Fruit fly (Drosophila melanogaster) whole organism, embryonic: ENCODE results near the gene Caper.
A peak's percentile ranks its signal among the peaks of the same experiment; 100 is the strongest.

Source experiments
- Atf6 ChIP-seq: fragments of 200-800 bp; sonication (Bioruptor generic); IDR thresholded peaks from 2 replicates; pipeline ENCODE4 v1.3.6; 2022; ENCODE audit warnings: missing biosample characterization, missing genetic modification characterization
- BEAF-32 ChIP-seq: fragments of 200-800 bp; sonication (Bioruptor generic); optimal IDR thresholded peaks from 3 replicates; lab custom pipeline; 2017; ENCODE audit warnings: missing biosample characterization, missing genetic modification characterization, mild to moderate bottlenecking, moderate library complexity, missing genetic modification reagents
- CG10979 ChIP-seq: fragments of 200-800 bp; sonication (Bioruptor generic); optimal IDR thresholded peaks from 2 replicates; lab custom pipeline; 2018; ENCODE audit warnings: missing biosample characterization, mild to moderate bottlenecking, missing genetic modification characterization, moderate library complexity
- CG11504 ChIP-seq: fragments of 200-800 bp; sonication (Bioruptor generic); optimal IDR thresholded peaks from 3 replicates; lab custom pipeline; 2019; ENCODE audit warnings: missing biosample characterization, mild to moderate bottlenecking, missing genetic modification characterization, moderate library complexity
- CG12391 ChIP-seq: fragments of 200-800 bp; sonication (Bioruptor generic); optimal IDR thresholded peaks from 3 replicates; lab custom pipeline; 2018; ENCODE audit warnings: missing biosample characterization, mild to moderate bottlenecking, missing genetic modification characterization, moderate library complexity
- CG13287 ChIP-seq: fragments of 200-800 bp; sonication (Bioruptor generic); IDR thresholded peaks from 2 replicates; pipeline ENCODE4 v1.3.6; 2022; ENCODE audit warnings: missing biosample characterization, missing genetic modification characterization; ENCODE audit not compliant: partially characterized antibody
- CG1603 ChIP-seq: fragments of 200-800 bp; sonication (Bioruptor generic); optimal IDR thresholded peaks from 2 replicates; lab custom pipeline; 2019; ENCODE audit warnings: missing biosample characterization, mild to moderate bottlenecking, missing genetic modification characterization, moderate library complexity
- CG18011 ChIP-seq: fragments of 200-800 bp; sonication (Bioruptor generic); optimal IDR thresholded peaks from 2 replicates; lab custom pipeline; 2017; ENCODE audit warnings: missing biosample characterization, missing genetic modification characterization, mild to moderate bottlenecking, moderate library complexity, missing genotype
- CG30431 ChIP-seq: fragments of 200-800 bp; sonication (Bioruptor generic); optimal IDR thresholded peaks from 2 replicates; lab custom pipeline; 2017; ENCODE audit warnings: missing biosample characterization, missing genetic modification characterization
- CG33557 ChIP-seq: fragments of 200-800 bp; sonication (Bioruptor generic); optimal IDR thresholded peaks from 2 replicates; lab custom pipeline; 2019; ENCODE audit warnings: missing biosample characterization, mild to moderate bottlenecking, missing genetic modification characterization, moderate library complexity
- CG3838 ChIP-seq: fragments of 200-800 bp; sonication (Bioruptor generic); optimal IDR thresholded peaks from 3 replicates; lab custom pipeline; 2016; ENCODE audit warnings: missing biosample characterization, missing genetic modification characterization
- CG4617 ChIP-seq: fragments of 200-800 bp; sonication (Bioruptor generic); optimal IDR thresholded peaks from 3 replicates; lab custom pipeline; 2016; ENCODE audit warnings: missing biosample characterization, missing genetic modification characterization, borderline replicate concordance
- CG4730 ChIP-seq: fragments of 200-800 bp; sonication (Bioruptor generic); IDR thresholded peaks from 2 replicates; pipeline ENCODE4 v1.3.6; 2022; ENCODE audit warnings: missing biosample characterization, missing genetic modification characterization
- CG6689 ChIP-seq: fragments of 200-800 bp; sonication (Bioruptor generic); IDR thresholded peaks from 2 replicates; pipeline ENCODE4 v1.3.6; 2022; ENCODE audit warnings: missing biosample characterization, missing genetic modification characterization
- CG6813 ChIP-seq: fragments of 200-800 bp; sonication (Bioruptor generic); optimal IDR thresholded peaks from 2 replicates; lab custom pipeline; 2017; ENCODE audit warnings: missing biosample characterization, missing genetic modification characterization, mild to moderate bottlenecking, moderate library complexity, missing genetic modification reagents
- CG7271 ChIP-seq: fragments of 200-800 bp; sonication (Bioruptor generic); optimal IDR thresholded peaks from 2 replicates; lab custom pipeline; 2018; ENCODE audit warnings: missing biosample characterization, mild to moderate bottlenecking, missing genetic modification characterization, moderate library complexity
- CG7987 ChIP-seq: fragments of 200-800 bp; sonication (Bioruptor generic); optimal IDR thresholded peaks from 2 replicates; lab custom pipeline; 2018; ENCODE audit warnings: missing biosample characterization, mild to moderate bottlenecking, missing genetic modification characterization, moderate library complexity
- CG8290 ChIP-seq, 3 experiments: fragments of 200-800 bp; sonication (Bioruptor generic); optimal IDR thresholded peaks; 2 replicates each; lab custom pipeline; 2016 to 2019; ENCODE audit warnings: missing biosample characterization in 3 of 3, missing genetic modification characterization in 3 of 3, mild to moderate bottlenecking in 2 of 3, moderate library complexity in 1 of 3
- Camta ChIP-seq: fragments of 200-800 bp; sonication (Bioruptor generic); optimal IDR thresholded peaks from 2 replicates; lab custom pipeline; 2016; ENCODE audit warnings: missing biosample characterization, missing genetic modification characterization
- Chrac-16 ChIP-seq: fragments of 200-800 bp; sonication (Bioruptor generic); optimal IDR thresholded peaks from 3 replicates; lab custom pipeline; 2016; ENCODE audit warnings: missing biosample characterization, missing genetic modification characterization
- CoRest ChIP-seq: fragments of 200-800 bp; sonication (Bioruptor generic); optimal IDR thresholded peaks from 3 replicates; lab custom pipeline; 2018; ENCODE audit warnings: missing biosample characterization, mild to moderate bottlenecking, missing genetic modification characterization, moderate library complexity
- Dip2 ChIP-seq: fragments of 200-800 bp; sonication (Bioruptor generic); IDR thresholded peaks from 2 replicates; pipeline ENCODE4 v1.3.6; 2022; ENCODE audit warnings: missing biosample characterization, missing genetic modification characterization
- Dref ChIP-seq: fragments of 200-800 bp; sonication (Bioruptor generic); IDR thresholded peaks from 2 replicates; pipeline ENCODE4 v1.3.6; 2022; ENCODE audit warnings: missing biosample characterization, missing genetic modification characterization
- Fer3 ChIP-seq: fragments of 200-800 bp; sonication (Bioruptor generic); optimal IDR thresholded peaks from 2 replicates; lab custom pipeline; 2018; ENCODE audit warnings: missing biosample characterization, mild to moderate bottlenecking, missing genetic modification characterization, moderate library complexity
- HHEX ChIP-seq: fragments of 200-800 bp; sonication (Bioruptor generic); optimal IDR thresholded peaks from 3 replicates; lab custom pipeline; 2017; ENCODE audit warnings: missing biosample characterization, mild to moderate bottlenecking, missing genetic modification characterization, missing genetic modification reagents
- HLH4C ChIP-seq: fragments of 200-800 bp; sonication (Bioruptor generic); IDR thresholded peaks from 3 replicates; pipeline ENCODE4 v1.3.6; 2022; ENCODE audit warnings: missing biosample characterization, missing genetic modification characterization; ENCODE audit not compliant: partially characterized antibody
- Hey ChIP-seq: fragments of 200-800 bp; sonication (Bioruptor generic); optimal IDR thresholded peaks from 3 replicates; lab custom pipeline; 2018; ENCODE audit warnings: missing biosample characterization, mild to moderate bottlenecking, missing genetic modification characterization
- Kr ChIP-seq: fragments of 200-800 bp; sonication (Bioruptor generic); optimal IDR thresholded peaks from 2 replicates; lab custom pipeline; 2017; ENCODE audit warnings: missing biosample characterization, mild to moderate bottlenecking, missing genetic modification characterization
- Oli ChIP-seq: fragments of 200-800 bp; sonication (Bioruptor generic); optimal IDR thresholded peaks from 2 replicates; lab custom pipeline; 2018; ENCODE audit warnings: missing biosample characterization, mild to moderate bottlenecking, missing genetic modification characterization, moderate library complexity
- Sry-β ChIP-seq: fragments of 200-800 bp; sonication (Bioruptor generic); optimal IDR thresholded peaks from 2 replicates; lab custom pipeline; 2018; ENCODE audit warnings: missing biosample characterization, mild to moderate bottlenecking, missing genetic modification characterization, moderate library complexity
- al ChIP-seq: fragments of 200-800 bp; sonication (Bioruptor generic); IDR thresholded peaks from 2 replicates; pipeline ENCODE4 v1.3.6; 2022; ENCODE audit warnings: missing biosample characterization, missing genetic modification characterization
- dmrt11E ChIP-seq: fragments of 200-800 bp; sonication (Bioruptor generic); optimal IDR thresholded peaks from 3 replicates; lab custom pipeline; 2018; ENCODE audit warnings: missing biosample characterization, mild to moderate bottlenecking, missing genetic modification characterization, moderate library complexity
- fd64A ChIP-seq: fragments of 200-800 bp; sonication (Bioruptor generic); optimal IDR thresholded peaks from 3 replicates; lab custom pipeline; 2018; ENCODE audit warnings: missing biosample characterization, mild to moderate bottlenecking, missing genetic modification characterization
- gem ChIP-seq: fragments of 200-800 bp; sonication (Bioruptor generic); optimal IDR thresholded peaks from 2 replicates; lab custom pipeline; 2019; ENCODE audit warnings: missing biosample characterization, mild to moderate bottlenecking, missing genetic modification characterization, moderate library complexity
- gt ChIP-seq: fragments of 200-800 bp; sonication (Bioruptor generic); IDR thresholded peaks from 2 replicates; pipeline ENCODE4 v1.3.6; 2022; ENCODE audit warnings: missing biosample characterization, missing genetic modification characterization
- kah ChIP-seq: fragments of 200-800 bp; sonication (Bioruptor generic); optimal IDR thresholded peaks from 2 replicates; lab custom pipeline; 2018; ENCODE audit warnings: missing biosample characterization, mild to moderate bottlenecking, missing genetic modification characterization
- oc ChIP-seq: fragments of 200-800 bp; sonication (Bioruptor generic); optimal IDR thresholded peaks from 2 replicates; lab custom pipeline; 2018; ENCODE audit warnings: missing biosample characterization, mild to moderate bottlenecking, missing genetic modification characterization, moderate library complexity
- onecut ChIP-seq: fragments of 200-800 bp; sonication (Bioruptor generic); IDR thresholded peaks from 2 replicates; pipeline ENCODE4 v1.3.6; 2022; ENCODE audit warnings: missing biosample characterization, missing genetic modification characterization
- sc ChIP-seq, 3 experiments: fragments of >200 bp in 2 of 3; fragments of 200-800 bp in 1 of 3; sonication (Bioruptor generic) in 1 of 3; optimal IDR thresholded peaks; 2 replicates in 2 of 3; 3 replicates in 1 of 3; lab custom pipeline; 2017; ENCODE audit warnings: mild to moderate bottlenecking in 1 of 3, missing biosample characterization in 1 of 3, missing genetic modification characterization in 1 of 3, missing genetic modification reagents in 1 of 3
- sima ChIP-seq: fragments of 200-800 bp; sonication (Bioruptor generic); optimal IDR thresholded peaks from 2 replicates; lab custom pipeline; 2016; ENCODE audit warnings: missing biosample characterization, missing genetic modification characterization
- slbo ChIP-seq: fragments of 200-800 bp; sonication (Bioruptor generic); IDR thresholded peaks from 2 replicates; pipeline ENCODE4 v1.3.6; 2022; ENCODE audit warnings: missing biosample characterization, missing genetic modification characterization
- ssp ChIP-seq: fragments of 200-800 bp; sonication (Bioruptor generic); IDR thresholded peaks from 2 replicates; pipeline ENCODE4 v1.3.6; 2022; ENCODE audit warnings: missing biosample characterization, missing genetic modification characterization
- zen ChIP-seq: fragments of 200-800 bp; sonication (Bioruptor generic); optimal IDR thresholded peaks from 3 replicates; lab custom pipeline; 2018; ENCODE audit warnings: missing biosample characterization, mild to moderate bottlenecking, missing genetic modification characterization, moderate library complexity

Gene Caper

DNA sequence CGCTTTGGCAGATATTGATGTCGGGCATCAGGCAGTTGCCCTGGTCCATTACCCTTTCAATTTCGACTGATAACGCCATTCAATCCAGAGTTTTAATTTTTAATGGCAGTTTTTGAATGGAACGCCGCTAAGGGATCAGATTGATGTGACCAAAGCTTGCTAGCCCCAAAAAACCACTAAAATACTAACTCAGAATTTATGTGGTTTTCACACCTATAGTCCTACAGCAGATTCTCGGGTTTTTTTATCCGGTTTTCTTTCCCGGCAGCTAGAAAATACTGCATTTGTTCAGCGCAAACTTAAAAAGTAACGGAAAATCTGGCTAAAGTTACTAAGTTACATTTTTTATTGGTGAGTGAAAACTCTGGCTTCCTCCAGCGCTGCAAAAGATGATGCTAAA, 33.2 kb downstream of the Caper start, which contains the start of gene Nuf2 (continued):
- TF ChIP-seq HHEX = no peak
- no peak for TF ChIP-seq Fer3 (tag; lab: Kevin White, UChicago)
- TF ChIP-seq Dip2 (GFP tag; lab: Robert Waterston, UW) = no peak
- TF ChIP-seq Atf6 (GFP tag; lab: Robert Waterston, UW) = no peak
- TF ChIP-seq Hey (tag; lab: Kevin White, UChicago) = no peak
- TF ChIP-seq oc (tag; lab: Kevin White, UChicago) = no peak
- peak; percentile 18 for TF ChIP-seq CG18011 (GFP tag; lab: Kevin White, UChicago)
- no peak for TF ChIP-seq CG6813
- peak; percentile 33 for TF ChIP-seq BEAF-32
- TF ChIP-seq CG4730 (GFP tag; lab: Robert Waterston, UW) = no peak
- TF ChIP-seq onecut (GFP tag; lab: Robert Waterston, UW) = no peak
- TF ChIP-seq CG3838 (GFP tag; lab: Kevin White, UChicago) = no peak
- TF ChIP-seq Chrac-16 (GFP tag; lab: Kevin White, UChicago) = no peak
- no peak for TF ChIP-seq fd64A (GFP tag; lab: Kevin White, UChicago)
- TF ChIP-seq CG6689 (GFP tag; lab: Robert Waterston, UW) = no peak
- no peak for TF ChIP-seq CG7271 (tag; lab: Kevin White, UChicago)
- TF ChIP-seq CG12391 (tag; lab: Kevin White, UChicago) = peak; percentile 8
- no peak for TF ChIP-seq Kr (GFP tag; lab: Kevin White, UChicago)
- peak; percentile 5 for TF ChIP-seq CG8290 (GFP tag; optimal IDR thresholded peaks at IDR 0.05; lab: Kevin White, UChicago)
- no peak for TF ChIP-seq CG8290 (tag; optimal IDR thresholded peaks at IDR 0.05; lab: Kevin White, UChicago)
- no peak for TF ChIP-seq Oli (tag; lab: Kevin White, UChicago)
- TF ChIP-seq CG13287 (GFP tag; lab: Robert Waterston, UW) = no peak; the same call in 1 of the 2 replicates
- TF ChIP-seq Camta (GFP tag; lab: Kevin White, UChicago) = no peak
- TF ChIP-seq Dref (GFP tag; lab: Robert Waterston, UW) = no peak
- TF ChIP-seq CG10979 (tag; lab: Kevin White, UChicago) = no peak
- TF ChIP-seq sima = no peak
- peak; percentile 58 for TF ChIP-seq CG11504 (tag; lab: Kevin White, UChicago)
- peak; percentile 11 for TF ChIP-seq zen (tag; lab: Kevin White, UChicago)
- TF ChIP-seq kah (GFP tag; lab: Kevin White, UChicago) = no peak
- peak; percentile 64 for TF ChIP-seq CoRest
- TF ChIP-seq CG1603 (tag; lab: Kevin White, UChicago) = peak; percentile 78
- peak; percentile 98 for TF ChIP-seq ssp (GFP tag; lab: Robert Waterston, UW)
- no peak for TF ChIP-seq CG33557
- no peak for TF ChIP-seq al (GFP tag; lab: Robert Waterston, UW)
- TF ChIP-seq CG7987 (GFP tag; lab: Kevin White, UChicago) = no peak
- TF ChIP-seq gem (tag; lab: Kevin White, UChicago) = peak; percentile 16
- TF ChIP-seq slbo (GFP tag; lab: Robert Waterston, UW) = no peak
- TF ChIP-seq CG4617 (GFP tag; lab: Kevin White, UChicago) = peak; percentile 43
- TF ChIP-seq gt = no peak
- no peak for TF ChIP-seq sc (optimal IDR thresholded peaks at IDR 0.05; lab: Kevin White, UChicago)
- TF ChIP-seq sc (GFP tag; optimal IDR thresholded peaks at IDR 0.05; lab: Kevin White, UChicago) = no peak
- no peak for TF ChIP-seq CG30431 (GFP tag; lab: Kevin White, UChicago)
- peak; percentile 84 for TF ChIP-seq Sry-β (GFP tag; lab: Kevin White, UChicago)
- TF ChIP-seq HLH4C (GFP tag; lab: Robert Waterston, UW) = no peak
- no peak for TF ChIP-seq dmrt11E (tag; lab: Kevin White, UChicago)
